Fruit fly (Drosophila melanogaster) S2 (cell line): Measurements from ENCODE around the gene Cyp4e3.

Experiments
- CG8478 ChIP-seq: fragments of >200 bp; optimal IDR thresholded peaks from 2 replicates; lab custom pipeline; 2018
- CTCF ChIP-seq, 2 experiments: fragments of >200 bp; optimal IDR thresholded peaks; 2 replicates each; lab custom pipeline; 2018

Gene Cyp4e3

DNA sequence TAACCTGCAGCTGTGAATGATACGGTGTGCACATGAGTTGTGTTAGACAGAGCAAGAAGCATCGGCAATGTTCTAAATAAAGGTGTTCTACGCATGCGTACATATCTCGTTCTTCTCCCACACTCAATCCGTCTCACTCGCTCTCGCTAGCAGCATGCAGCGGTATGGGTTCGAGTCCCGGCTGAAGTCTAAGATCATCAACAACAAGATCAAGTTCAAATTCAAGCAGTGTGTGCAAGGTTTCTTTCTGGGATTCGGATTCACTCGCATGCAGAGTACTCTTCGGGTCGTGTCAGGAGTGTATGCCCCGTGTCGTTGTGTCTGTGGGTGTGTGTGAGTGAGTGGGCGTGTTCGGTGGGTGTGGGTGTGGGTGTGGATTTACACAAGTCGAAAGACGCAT is 18.6 kb downstream of the Cyp4e3 start:
- TF ChIP-seq CG8478, result no peak
- TF ChIP-seq CTCF (optimal IDR thresholded peaks at IDR 0.05; lab: Kevin White, UChicago), result peak; percentile 75 to 88

DNA sequence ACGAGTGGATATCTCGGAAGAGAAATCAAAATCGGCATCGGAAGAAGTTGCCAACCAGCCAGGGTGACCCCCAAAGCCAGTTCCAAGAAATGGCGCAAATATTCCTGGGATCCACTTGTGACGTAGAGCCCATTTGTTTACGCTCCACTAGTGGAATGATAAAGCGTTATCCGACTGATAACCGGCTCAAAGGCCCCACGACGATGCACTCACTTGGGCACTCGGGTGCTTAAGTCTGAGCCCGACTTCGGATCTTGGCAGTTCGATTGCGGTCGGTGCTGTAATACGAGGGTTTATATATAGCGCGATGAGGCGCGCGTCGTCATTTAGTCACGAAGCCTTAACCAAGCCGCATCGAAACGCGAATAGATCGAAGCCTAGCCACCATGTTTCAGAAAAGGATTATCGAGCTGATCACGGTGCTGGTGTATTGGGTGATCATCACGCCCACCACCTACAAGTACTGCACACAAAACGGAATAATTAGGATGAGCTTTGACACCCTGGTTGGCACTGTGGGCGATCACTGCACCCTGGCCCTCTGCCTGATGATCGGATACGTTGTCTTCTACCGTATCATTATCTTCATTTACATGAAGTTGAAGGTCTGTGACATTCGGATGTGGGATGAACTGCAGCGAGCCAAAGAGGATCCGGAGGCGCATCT is 20.1 kb downstream of the Cyp4e3 start, which contains the start of gene CG13116:
Gene CG13116, plus strand, starts transcription at position 323 of the 667 bp plus-strand sequence.
- no peak for TF ChIP-seq CG8478
- no peak for TF ChIP-seq CTCF (optimal IDR thresholded peaks at IDR 0.05; lab: Kevin White, UChicago)

DNA sequence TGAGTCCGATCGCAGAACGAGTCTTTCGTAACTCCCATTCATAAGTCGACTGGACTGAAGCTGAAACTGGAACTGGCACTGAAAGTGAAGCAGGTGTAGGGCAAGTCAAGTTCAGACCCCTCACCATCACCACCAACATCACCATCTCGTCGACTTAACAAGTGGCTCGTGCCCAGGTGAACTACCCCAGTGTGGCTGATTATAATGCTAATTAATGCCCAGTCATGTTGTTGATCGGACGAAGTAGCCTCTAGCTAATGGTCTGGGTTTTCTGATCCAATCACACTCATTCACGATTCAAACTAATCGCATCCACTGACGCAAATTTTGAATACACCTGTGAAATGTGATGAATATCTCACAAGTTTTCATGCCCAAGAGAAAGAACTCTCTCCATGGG is 21.1 kb downstream of the Cyp4e3 start:
- TF ChIP-seq CTCF (optimal IDR thresholded peaks at IDR 0.05; lab: Kevin White, UChicago) (no peak), CG8478 (no peak)

DNA sequence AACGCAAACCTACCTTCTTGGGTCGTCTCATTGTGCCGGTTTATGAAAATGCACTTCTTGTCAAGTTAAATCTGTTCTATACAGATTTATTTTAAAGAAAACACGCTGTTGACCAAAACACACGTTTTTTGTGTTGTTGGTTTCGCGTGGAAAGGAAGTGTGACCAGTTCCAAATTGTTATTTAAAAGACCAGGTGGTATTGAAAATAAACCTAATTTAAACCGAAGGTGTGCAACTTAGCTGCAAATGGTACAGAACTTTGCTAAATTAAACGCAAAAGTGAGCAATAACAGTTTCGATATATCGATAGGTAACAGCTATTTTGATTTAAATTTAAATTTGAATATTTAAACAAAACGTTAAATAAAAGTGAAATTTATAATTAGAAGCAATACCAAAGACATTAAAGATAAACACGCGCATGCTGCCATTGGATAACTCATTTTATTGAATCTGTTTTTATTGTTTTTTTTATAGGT is 38.7 kb downstream of the Cyp4e3 start, which contains the start of gene CG4364:
Gene CG4364, minus strand, starts transcription at position 165 of the 479 bp plus-strand sequence.
- peak; percentile 26 to 49 for TF ChIP-seq CTCF (optimal IDR thresholded peaks at IDR 0.05; lab: Kevin White, UChicago)
- TF ChIP-seq CG8478, result no peak

DNA sequence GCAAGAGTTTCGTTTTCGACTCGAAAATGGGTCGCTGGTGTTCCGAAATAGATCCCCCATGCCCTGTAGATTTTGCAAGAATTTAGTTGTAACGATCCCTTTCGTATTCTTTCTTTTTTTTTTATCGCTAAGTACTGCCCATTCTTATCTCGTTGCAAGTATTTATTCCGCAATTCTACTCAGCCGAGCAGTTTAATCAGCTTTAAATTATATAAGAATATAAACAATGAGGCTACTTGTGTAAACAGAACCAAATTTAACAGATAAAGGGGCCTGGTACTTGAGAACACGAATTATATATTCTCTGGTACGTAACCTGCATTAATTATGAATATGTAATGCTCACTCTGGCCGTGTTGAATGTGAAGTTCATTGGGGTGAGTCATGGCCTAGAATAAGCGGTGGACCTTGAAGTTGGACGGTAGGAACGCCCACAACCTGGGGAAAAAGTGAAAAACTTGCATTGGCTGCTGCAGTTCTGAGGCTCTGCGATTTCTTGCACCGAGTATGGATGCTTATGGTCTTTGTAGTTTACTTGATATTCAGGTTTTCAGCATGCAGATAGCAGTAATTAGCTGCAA is 42.3 kb downstream of the Cyp4e3 start:
- TF ChIP-seq CTCF (optimal IDR thresholded peaks at IDR 0.05; lab: Kevin White, UChicago) (no peak), CG8478 (no peak)

DNA sequence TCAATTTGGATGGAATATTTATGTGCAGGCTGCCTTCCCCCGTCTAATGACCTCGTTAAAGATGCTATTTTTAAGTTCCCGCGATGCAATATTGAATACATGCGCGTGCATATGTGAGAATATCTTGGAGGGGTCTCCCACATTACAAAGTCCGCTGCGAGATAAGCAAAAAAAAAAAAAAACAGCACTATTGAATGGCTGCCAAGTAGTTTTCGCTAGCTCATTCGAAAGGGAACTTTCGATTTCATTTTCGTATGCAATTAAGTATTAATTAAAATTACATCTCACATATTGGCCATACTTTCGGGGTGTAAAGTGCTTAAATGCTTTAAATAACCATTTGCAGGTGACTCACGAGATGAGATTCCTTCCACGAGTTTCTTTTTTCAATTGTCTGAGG is 42.8 kb downstream of the Cyp4e3 start:
- no peak for TF ChIP-seq CG8478
- TF ChIP-seq CTCF (optimal IDR thresholded peaks at IDR 0.05; lab: Kevin White, UChicago), result no peak

DNA sequence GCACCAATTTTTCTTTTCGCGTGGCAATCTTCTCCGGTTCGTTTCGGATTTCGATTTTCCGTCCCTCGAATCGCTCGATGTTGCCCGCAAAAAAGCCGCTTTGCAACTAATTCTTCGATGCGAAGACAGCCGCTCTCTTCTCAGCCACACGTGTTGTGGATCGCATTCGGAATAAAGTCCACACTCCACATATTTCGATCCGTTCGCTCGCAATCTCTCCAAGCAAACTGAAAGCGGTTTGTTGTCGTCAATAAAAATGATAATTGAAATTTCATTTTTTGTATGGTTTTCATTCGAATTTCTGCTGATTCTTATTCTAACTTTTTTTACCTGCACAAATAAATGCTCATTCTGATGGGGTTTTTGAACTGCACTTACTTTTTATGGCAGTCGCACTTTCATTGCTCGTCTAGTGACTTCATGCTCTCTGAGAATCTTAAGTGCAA is 44.0 kb downstream of the Cyp4e3 start, which contains the start of gene CG31710:
Gene CG31710, minus strand, starts transcription at position 83 of the 446 bp plus-strand sequence.
- no peak for TF ChIP-seq CTCF (optimal IDR thresholded peaks at IDR 0.05; lab: Kevin White, UChicago)
- TF ChIP-seq CG8478, result no peak

DNA sequence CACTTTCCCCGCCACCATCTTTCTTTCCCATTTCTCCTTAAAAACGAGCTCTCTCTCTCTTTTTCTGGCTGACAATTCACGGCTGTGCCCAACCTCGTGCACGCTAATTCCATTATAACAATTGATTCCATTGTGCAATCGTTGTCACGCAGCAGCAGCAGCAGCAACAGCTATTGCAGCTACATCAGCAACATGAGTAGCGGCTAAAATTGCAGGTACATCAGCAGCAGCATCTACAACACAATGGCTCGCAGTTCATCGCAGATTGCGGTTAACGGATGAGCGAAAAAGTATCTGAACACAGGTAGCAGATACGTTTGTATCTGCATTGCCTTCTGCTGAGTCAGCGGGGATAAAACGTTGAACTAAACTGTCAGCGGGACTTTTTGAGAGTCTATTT is 44.6 kb downstream of the Cyp4e3 start:
- TF ChIP-seq CTCF (optimal IDR thresholded peaks at IDR 0.05; lab: Kevin White, UChicago), result no peak
- TF ChIP-seq CG8478, result no peak

DNA sequence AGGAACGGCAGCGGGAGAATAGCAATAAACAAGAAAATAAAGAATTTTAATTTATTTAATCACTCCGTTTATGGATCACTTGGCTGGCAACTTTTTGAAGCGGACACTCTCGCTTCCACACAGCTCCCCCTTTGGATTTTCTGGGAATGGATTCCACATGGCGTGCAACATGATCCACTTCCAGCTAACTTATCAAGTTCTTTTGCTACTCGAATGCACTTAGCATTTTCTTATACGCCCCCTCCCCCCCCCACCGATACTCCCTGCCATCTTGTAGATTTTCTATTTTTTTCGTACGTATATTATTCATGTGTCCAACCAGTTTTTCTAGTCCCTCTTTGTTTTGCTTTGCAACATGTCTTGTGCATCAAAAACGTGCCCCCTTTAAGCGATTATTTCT is 45.5 kb downstream of the Cyp4e3 start:
- TF ChIP-seq CTCF (optimal IDR thresholded peaks at IDR 0.05; lab: Kevin White, UChicago), result no peak
- TF ChIP-seq CG8478, result no peak

DNA sequence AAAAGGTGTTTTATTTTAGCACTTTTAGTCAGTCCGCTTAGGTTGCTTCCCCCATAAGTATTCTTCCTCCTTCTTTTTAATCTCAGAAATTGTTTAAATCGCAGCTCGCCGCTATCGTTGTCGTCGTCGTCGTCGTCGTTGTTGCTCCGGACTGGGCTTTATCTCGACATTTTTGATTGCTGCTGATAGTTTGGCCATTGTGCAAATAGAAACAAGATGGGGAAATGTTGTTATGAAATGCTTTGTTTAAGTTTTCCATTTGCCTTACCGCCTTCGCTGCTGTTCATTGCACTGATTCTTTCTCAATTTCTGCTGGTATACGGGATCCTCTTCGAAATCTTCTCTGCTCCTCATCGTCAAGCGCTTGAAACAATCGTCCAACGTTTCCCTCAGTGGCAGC is 46.9 kb downstream of the Cyp4e3 start:
- TF ChIP-seq CG8478, result no peak
- no peak for TF ChIP-seq CTCF (optimal IDR thresholded peaks at IDR 0.05; lab: Kevin White, UChicago)

DNA sequence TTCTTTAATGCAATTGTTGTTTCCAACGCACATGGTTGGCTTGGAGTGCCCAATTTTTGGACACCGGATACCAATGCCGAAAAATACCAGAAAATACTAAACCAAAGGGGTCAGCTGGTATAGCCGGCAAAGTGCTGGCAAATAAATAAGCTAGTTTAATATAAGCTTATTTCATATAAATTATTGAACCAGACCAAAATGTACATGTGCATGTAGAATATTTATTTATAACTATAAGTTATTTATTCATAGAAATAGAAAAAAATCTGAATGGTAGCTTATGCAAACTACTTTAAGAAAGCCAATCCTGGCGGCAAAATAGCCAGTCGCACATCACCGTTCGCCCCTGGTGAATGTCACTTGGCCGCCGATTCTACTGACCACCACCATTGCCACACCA is 49.4 kb downstream of the Cyp4e3 start, which contains the start of gene pelo:
Gene pelo, plus strand, starts transcription at position 357 of the 400 bp plus-strand sequence.
- TF ChIP-seq CG8478, result no peak
- no peak for TF ChIP-seq CTCF (optimal IDR thresholded peaks at IDR 0.05; lab: Kevin White, UChicago)

DNA sequence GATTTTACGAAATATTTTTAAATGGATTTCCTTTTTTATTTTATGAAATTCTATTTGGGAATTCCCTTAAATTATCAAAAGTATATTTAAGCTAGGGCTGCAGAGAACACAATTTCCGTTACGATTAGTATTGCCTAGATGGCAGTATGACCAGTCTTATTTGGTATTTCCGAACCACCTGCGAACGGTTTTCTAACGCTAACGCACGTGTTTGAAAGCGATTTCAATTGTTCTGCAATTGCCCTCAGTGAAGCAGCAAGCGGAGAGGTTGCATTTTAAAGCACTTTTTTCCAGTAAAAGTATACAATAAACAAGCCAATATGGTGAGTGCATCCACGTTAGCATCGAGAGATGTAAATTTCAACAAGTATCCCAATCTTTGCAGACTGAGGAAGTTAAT is 50.3 kb downstream of the Cyp4e3 start, which contains the start of gene hoip:
Gene hoip, plus strand, starts transcription at position 177 of the 400 bp plus-strand sequence.
- TF ChIP-seq CG8478 (no peak), CTCF (optimal IDR thresholded peaks at IDR 0.05; lab: Kevin White, UChicago) (no peak)

DNA sequence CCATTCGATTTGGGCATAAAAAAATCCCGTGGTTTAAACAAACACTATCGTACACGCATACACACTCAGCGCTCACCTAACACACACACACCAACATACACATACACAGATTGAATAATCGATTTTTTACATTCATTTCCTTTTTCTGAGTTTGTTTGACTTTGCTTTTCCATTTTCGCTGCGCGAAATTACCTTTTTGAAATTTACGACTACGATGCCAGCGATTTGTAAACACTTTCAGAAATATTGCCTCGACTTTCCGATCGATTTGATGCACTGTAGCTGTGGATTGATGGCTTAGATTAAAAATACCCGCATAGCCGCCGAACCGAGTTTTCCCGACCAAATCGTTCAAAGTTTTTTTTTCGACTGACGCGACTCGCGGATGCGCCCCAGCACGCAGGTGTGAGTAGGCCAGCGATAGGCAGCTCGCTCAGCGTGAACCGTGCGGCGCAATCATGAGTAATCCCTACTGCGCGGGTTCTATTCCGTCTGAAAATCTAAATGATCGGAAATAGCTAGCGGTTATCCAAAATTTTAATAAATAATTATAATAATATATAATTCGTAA is 50.9 kb downstream of the Cyp4e3 start, which contains the start of gene Pka-C1:
Gene Pka-C1, minus strand, starts transcription at position 375 of the 571 bp plus-strand sequence.
- TF ChIP-seq CTCF (optimal IDR thresholded peaks at IDR 0.05; lab: Kevin White, UChicago), result peak in 1 of 2 experiments; percentile 17
- no peak for TF ChIP-seq CG8478

DNA sequence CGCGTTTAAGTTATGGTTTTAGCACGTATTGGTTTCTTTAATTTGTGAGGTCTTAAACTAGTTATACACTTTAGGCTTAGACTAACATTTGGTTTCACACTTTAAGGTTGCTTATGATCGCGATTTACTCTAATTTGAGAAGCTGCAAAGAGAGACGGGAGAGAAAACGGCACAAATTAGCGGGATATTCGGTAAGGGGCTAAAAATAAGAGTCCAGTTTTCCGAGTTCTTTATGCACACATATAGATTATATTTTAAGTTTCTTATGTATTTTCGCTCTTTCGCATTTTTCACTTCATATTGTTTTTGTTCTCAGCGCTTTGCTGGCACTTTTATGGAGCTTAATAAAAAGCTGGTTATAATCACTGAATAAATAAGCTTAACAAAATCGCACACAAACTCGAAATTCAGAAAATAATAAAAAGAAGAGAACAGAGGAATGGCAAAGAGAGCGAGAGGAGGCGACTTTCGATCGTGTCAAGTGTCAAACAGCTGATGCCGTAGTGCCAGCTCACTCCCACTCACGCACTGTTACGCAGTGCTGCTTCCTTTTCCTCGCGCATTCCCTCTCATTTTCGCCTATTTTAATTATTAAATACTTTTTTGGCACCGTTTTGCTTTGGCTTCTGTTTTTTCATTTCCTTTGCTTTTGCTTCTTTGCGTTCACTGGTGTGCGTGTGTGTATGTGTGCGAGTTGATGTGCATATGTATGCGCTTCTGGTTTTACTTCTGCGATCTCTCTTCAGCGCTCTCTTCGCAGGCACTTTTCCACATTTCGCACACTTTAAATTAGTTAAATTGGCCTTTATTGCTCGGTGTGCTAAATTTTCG is 51.6 kb downstream of the Cyp4e3 start:
- no peak for TF ChIP-seq CTCF (optimal IDR thresholded peaks at IDR 0.05; lab: Kevin White, UChicago)
- TF ChIP-seq CG8478, result peak; percentile 3
